Worm (Caenorhabditis elegans): ENCODE data around the gene F29A7.6.

The F29A7.6 gene

ce11 chrII:2764664-2765063, 12.3 kb upstream of the F29A7.6 start, which contains the start of gene fbxb-108:
Gene fbxb-108, plus strand, starts transcription at chrII:2764964.
- TF ChIP-seq swsn-7 (tag; optimal IDR thresholded peaks at IDR 0.05) (no peak), grh-1 (GFP tag; IDR thresholded peaks at IDR 0.05) (no peak), ceh-88 (GFP tag; IDR thresholded peaks at IDR 0.05) (no peak), efl-1 (optimal IDR thresholded peaks at IDR 0.05) (no peak), efl-1 (GFP tag; optimal IDR thresholded peaks at IDR 0.05 in 1 of 2) (no peak), aly-2 (tag; optimal IDR thresholded peaks at IDR 0.05) (no peak), mab-9 (GFP tag; IDR thresholded peaks at IDR 0.05) (no peak)

ce11 chrII:2762108-2762507, 9.7 kb upstream of the F29A7.6 start, which contains the start of gene fbxb-106:
Gene fbxb-106, plus strand, starts transcription at chrII:2762408.
- TF ChIP-seq nhr-84 (tag; optimal IDR thresholded peaks at IDR 0.05): no peak
- no peak for TF ChIP-seq sox-4 (tag; optimal IDR thresholded peaks at IDR 0.05)
- TF ChIP-seq nhr-90 (tag; optimal IDR thresholded peaks at IDR 0.05; ENCODE audit: poor library complexity): no peak
- TF ChIP-seq Y116A8C.19 (tag; optimal IDR thresholded peaks at IDR 0.05; ENCODE audit: borderline replicate concordance): no peak
- no peak for TF ChIP-seq nhr-12 (tag; optimal IDR thresholded peaks at IDR 0.05)
- no peak for TF ChIP-seq ceh-8 (GFP tag; optimal IDR thresholded peaks at IDR 0.05)
- no peak for TF ChIP-seq ceh-82 (tag; optimal IDR thresholded peaks at IDR 0.05)
- TF ChIP-seq skn-1 (tag; optimal IDR thresholded peaks at IDR 0.05): no peak
- TF ChIP-seq ztf-4 (tag; optimal IDR thresholded peaks at IDR 0.05): no peak
- no peak for TF ChIP-seq mdl-1 (tag; optimal IDR thresholded peaks at IDR 0.05)
- TF ChIP-seq C16A3.4 (tag; optimal IDR thresholded peaks at IDR 0.05): no peak
- no peak for TF ChIP-seq lin-14 (GFP tag; optimal IDR thresholded peaks at IDR 0.05)
- TF ChIP-seq nhr-77 (tag; optimal IDR thresholded peaks at IDR 0.05): no peak
- no peak for TF ChIP-seq mef-2 (tag; optimal IDR thresholded peaks at IDR 0.05)
- TF ChIP-seq unc-30 (tag; optimal IDR thresholded peaks at IDR 0.05): no peak
- TF ChIP-seq ceh-63 (GFP tag; optimal IDR thresholded peaks at IDR 0.05): no peak
- no peak for TF ChIP-seq unc-98 (GFP tag; IDR thresholded peaks at IDR 0.05)
- no peak for TF ChIP-seq snu-23 (GFP tag; optimal IDR thresholded peaks at IDR 0.05)
- TF ChIP-seq pax-3 (tag; optimal IDR thresholded peaks at IDR 0.05): no peak
- no peak for TF ChIP-seq snpc-4 (tag; optimal IDR thresholded peaks at IDR 0.05)

ce11 chrII:2758476-2758875, 6.1 kb upstream of the F29A7.6 start, which contains the start of gene fbxb-107:
Gene fbxb-107, plus strand, starts transcription at chrII:2758772.
- TF ChIP-seq C16A3.4 (tag; optimal IDR thresholded peaks at IDR 0.05) (no peak), swsn-7 (tag; optimal IDR thresholded peaks at IDR 0.05) (no peak), unc-86 (tag; optimal IDR thresholded peaks at IDR 0.05) (no peak), pag-3 (tag; optimal IDR thresholded peaks at IDR 0.05; ENCODE audit: borderline replicate concordance, insufficient read depth) (no peak), snu-23 (GFP tag; optimal IDR thresholded peaks at IDR 0.05) (no peak), nhr-11 (tag; optimal IDR thresholded peaks at IDR 0.05) (no peak), nhr-71 (tag; optimal IDR thresholded peaks at IDR 0.05) (no peak), sox-4 (tag; optimal IDR thresholded peaks at IDR 0.05) (no peak), alr-1 (tag; optimal IDR thresholded peaks at IDR 0.05; ENCODE audit: borderline replicate concordance) (no peak), ama-1 (optimal IDR thresholded peaks at IDR 0.05) (no peak), ets-5 (GFP tag; IDR thresholded peaks at IDR 0.05) (no peak), pax-3 (tag; optimal IDR thresholded peaks at IDR 0.05) (no peak), egl-13 (tag; optimal IDR thresholded peaks at IDR 0.05) (no peak), mef-2 (tag; optimal IDR thresholded peaks at IDR 0.05) (no peak), unc-98 (GFP tag; IDR thresholded peaks at IDR 0.05) (no peak), Y116A8C.19 (tag; optimal IDR thresholded peaks at IDR 0.05; ENCODE audit: borderline replicate concordance) (no peak), zip-4 (GFP tag; optimal IDR thresholded peaks at IDR 0.05) (no peak), elt-2 (tag; optimal IDR thresholded peaks at IDR 0.05) (no peak), fkh-8 (tag; optimal IDR thresholded peaks at IDR 0.05) (no peak)

ce11 chrII:2757954-2758353, 5.5 kb upstream of the F29A7.6 start, which contains the start of gene F29A7.8:
Gene F29A7.8, minus strand, starts transcription at chrII:2758054.
- TF ChIP-seq ceh-82 (tag; optimal IDR thresholded peaks at IDR 0.05) (no peak), sox-4 (tag; optimal IDR thresholded peaks at IDR 0.05) (no peak), efl-1 (optimal IDR thresholded peaks at IDR 0.05) (no peak), efl-1 (GFP tag; optimal IDR thresholded peaks at IDR 0.05 in 1 of 2) (peak in 1 of 2 experiments; percentile 22), lin-39 (tag; optimal IDR thresholded peaks at IDR 0.05) (no peak)
